Worm (Caenorhabditis elegans) whole organism, L4/young adult: ENCODE results near the gene Y39A1A.18.

Source experiments
- W03F9.2 ChIP-seq: fragments of 150-350 bp; optimal IDR thresholded peaks from 2 replicates; lab custom pipeline; 2014; ENCODE audit warnings: missing biosample characterization, missing genetic modification characterization
- dao-5 ChIP-seq: sonication (generic microtip); optimal IDR thresholded peaks from 2 replicates; lab custom pipeline; 2016; ENCODE audit warnings: missing genotype, missing genetic modification characterization, moderate library complexity, missing compliant biosample characterization
- him-1 ChIP-seq: sonication (generic microtip); optimal IDR thresholded peaks from 2 replicates; lab custom pipeline; 2016; ENCODE audit warnings: missing genotype, missing genetic modification reagents, missing genetic modification characterization, missing compliant biosample characterization

The Y39A1A.18 gene

DNA sequence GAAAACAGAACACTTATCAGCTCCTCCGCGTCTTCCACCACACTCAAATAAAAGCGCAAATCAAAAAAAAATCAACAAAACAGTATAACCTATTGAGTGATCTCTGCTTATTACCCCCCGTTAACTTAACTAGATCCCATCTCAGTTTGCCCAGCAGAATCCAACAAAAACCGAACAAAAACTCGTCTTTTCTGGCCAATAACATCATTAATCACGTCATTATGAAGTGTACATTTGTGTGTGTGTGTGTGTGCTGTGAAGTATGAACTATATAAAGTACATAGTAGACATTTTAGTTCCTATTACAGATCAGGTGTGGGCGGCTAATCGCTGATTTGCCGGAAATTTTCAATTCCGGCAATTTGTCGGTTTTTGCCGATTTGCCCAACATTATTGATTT lies 23.8 kb upstream of the Y39A1A.18 start:
- TF ChIP-seq him-1 (no peak), W03F9.2 (tag; lab: Kevin White, UChicago) (no peak), dao-5 (tag; lab: Kevin White, UChicago) (no peak)

DNA sequence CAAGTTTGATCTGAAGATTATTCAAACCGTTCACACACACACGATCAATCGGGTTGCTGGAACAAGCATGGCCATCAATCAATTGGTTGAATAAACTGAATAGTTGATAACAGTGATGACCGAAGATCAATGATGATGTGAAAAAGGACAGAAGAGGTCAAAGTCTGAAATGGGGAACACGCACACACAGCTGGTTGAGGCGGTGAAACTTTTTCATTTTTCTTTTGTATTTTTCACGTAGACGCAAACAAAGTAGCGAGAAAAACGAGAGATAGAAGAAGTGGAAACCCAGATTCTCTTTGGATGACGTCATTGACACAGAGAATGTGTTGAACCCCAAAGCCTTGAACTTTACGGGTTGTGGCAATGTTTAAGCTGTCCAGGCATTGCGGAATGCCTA lies 23.2 kb upstream of the Y39A1A.18 start:
- no peak for TF ChIP-seq dao-5 (tag; lab: Kevin White, UChicago)
- TF ChIP-seq him-1 = no peak

DNA sequence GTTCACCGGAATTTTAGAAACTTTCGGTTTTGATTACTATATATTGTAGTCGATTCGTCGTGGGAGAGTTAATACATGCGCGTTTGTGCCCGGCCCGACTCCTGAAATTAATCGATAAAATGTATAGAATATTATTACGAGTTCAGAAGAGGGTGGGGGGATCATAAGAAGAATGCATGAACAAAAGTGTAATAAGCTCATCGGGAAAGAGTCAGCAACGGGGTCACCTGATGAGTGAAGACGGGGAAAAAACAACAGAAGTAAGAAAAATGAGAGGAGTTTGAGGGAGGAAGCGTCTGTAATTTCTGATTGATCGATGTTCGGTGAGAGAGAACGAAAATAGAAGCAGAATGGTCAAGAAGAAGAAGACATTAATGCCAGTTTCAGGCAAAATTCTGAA lies 21.8 kb upstream of the Y39A1A.18 start, which contains the start of gene W09D10.4:
Gene W09D10.4, minus strand, starts transcription at position 101 of the 400 bp plus-strand sequence.
- TF ChIP-seq dao-5 (tag; lab: Kevin White, UChicago) (no peak), W03F9.2 (tag; lab: Kevin White, UChicago) (no peak), him-1 (no peak)

DNA sequence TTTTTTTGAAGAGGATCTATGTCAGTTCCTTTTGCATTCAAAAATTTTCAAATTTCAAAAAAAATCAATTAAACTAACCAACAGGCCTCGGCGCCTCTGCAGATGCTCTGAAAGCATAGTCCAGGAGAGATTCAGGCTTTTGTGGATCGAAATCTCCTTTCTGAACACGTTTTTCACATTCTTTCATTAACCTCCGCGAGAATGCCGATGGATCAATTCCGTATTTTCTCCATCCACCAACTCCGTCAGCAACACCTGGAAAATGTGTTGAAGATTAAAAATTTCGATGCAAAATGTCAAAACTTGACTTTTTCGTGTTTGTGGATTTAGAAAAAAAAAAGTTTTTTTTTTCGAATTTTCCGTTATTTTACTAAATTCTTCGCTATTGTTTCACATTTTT lies 20.3 kb upstream of the Y39A1A.18 start:
- no peak for TF ChIP-seq W03F9.2 (tag; lab: Kevin White, UChicago)
- TF ChIP-seq dao-5 (tag; lab: Kevin White, UChicago) = no peak
- no peak for TF ChIP-seq him-1

DNA sequence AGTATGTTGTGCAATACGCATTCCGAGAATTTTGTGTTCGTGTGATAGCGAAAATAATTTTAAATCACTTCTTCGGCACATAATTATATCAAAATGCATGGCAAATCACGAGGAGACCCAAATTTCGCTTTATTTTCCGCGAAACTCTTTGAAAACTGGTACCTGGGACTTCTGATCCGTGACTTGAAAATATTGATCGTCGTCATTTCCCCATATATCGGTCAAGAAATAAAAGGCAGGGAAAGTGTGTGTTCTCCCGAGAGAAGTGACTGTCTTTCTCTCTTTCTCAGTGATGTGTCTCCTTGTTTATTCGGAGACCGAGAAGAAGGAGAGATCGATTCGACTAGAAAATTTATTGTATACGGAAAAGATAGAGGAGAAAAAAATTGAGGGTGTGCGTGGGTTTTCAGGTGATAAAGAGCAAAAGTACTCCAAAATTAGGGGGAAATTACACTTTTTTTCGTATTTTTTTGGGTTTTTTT lies 16.9 kb upstream of the Y39A1A.18 start, which contains the start of gene W09D10.5:
Gene W09D10.5, minus strand, starts transcription at position 345 of the 482 bp plus-strand sequence.
- TF ChIP-seq dao-5 (tag; lab: Kevin White, UChicago) (no peak), him-1 (no peak), W03F9.2 (tag; lab: Kevin White, UChicago) (no peak)

DNA sequence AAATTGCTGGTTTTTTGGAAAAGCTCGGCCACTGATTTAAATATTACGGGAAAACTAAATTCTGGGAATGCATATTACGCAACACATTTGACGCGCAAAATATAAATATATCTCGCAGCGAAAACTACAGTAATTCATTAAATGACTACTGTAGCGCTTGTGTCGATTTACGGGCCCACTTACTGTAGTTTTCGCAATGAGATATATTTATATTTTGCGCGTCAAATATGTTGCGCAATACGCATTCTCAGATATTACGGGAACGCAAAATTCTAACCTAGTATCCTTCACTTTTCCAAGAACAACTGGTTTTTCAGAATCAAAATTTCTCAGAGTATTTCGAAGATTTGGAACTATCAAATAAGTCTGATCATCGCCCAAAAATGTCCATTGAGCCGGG lies 15.4 kb upstream of the Y39A1A.18 start:
- TF ChIP-seq dao-5 (tag; lab: Kevin White, UChicago) = no peak
- no peak for TF ChIP-seq him-1
- no peak for TF ChIP-seq W03F9.2 (tag; lab: Kevin White, UChicago)

DNA sequence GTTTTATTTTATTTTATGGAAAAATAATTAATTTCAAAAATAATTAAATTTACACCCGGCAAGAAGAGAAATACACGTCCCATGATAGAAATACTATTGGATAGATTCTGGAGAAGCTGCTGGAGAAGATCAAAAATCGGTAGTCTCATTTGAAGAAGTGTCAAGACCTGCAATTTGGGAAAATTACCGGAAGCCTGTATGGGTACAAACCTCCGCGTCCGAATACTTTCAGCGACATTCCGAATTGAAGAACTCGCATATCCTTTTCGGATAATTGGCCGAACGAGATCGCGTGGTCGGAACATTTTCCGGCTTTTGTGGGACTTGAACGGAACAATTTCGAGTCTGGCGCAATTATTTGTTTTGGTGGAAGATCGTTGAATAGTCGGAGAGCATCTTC lies 14.2 kb upstream of the Y39A1A.18 start:
- TF ChIP-seq dao-5 (tag; lab: Kevin White, UChicago) (no peak), W03F9.2 (tag; lab: Kevin White, UChicago) (no peak), him-1 (no peak)

DNA sequence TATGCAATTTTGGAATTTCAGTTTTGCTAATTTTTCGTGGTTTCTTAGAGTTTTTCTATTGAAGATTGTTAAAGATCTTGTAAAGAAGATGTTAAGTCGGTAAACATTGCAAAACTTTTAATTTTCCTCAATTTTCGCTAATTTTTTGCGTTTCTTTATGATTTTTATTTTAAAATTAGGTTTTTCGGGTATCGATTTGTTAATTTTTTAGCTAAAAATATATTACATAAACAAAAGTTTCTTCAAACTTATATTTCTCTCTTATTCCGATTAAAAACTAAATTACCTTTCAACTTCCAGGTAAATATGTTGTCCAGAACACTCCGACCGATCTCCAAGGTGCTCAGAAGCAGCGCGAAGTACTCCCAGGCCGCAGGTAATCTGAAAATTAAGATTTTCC lies 13.2 kb upstream of the Y39A1A.18 start, which contains the start of gene mrpl-12:
Gene mrpl-12, plus strand, starts transcription at position 301 of the 400 bp plus-strand sequence.
- TF ChIP-seq dao-5 (tag; lab: Kevin White, UChicago) (no peak), W03F9.2 (tag; lab: Kevin White, UChicago) (no peak), him-1 (no peak)

DNA sequence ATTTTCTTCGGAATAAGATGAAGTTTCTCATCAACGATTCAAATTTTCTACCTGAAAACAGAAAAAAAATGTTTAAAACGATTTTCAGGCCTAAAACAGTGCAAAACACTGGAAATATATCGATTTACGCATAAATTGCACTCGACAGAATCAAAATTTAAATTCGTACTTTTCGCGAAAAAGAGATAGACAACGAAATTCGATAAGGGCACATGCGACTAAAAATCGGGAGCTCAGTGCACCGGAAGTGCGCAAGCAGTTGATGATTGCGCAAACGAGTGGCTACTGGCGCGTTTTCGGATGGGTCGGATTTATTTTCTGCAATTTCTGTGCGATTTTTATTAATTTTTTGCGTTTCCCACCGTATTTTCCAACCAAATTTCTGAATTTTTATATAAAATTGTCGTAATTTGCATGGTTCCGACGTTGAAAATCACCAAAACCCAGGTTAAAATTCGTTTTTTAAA lies 12.7 kb upstream of the Y39A1A.18 start, which contains the start of the genes Y39A1A.21 and Y39A1A.22:
Gene Y39A1A.21, minus strand, starts transcription at position 51 of the 467 bp plus-strand sequence.
Gene Y39A1A.22, minus strand, starts transcription at position 57 of the 467 bp plus-strand sequence.
- TF ChIP-seq dao-5 (tag; lab: Kevin White, UChicago) = no peak
- TF ChIP-seq W03F9.2 (tag; lab: Kevin White, UChicago) = peak; percentile 69
- TF ChIP-seq him-1 = peak; percentile 29

DNA sequence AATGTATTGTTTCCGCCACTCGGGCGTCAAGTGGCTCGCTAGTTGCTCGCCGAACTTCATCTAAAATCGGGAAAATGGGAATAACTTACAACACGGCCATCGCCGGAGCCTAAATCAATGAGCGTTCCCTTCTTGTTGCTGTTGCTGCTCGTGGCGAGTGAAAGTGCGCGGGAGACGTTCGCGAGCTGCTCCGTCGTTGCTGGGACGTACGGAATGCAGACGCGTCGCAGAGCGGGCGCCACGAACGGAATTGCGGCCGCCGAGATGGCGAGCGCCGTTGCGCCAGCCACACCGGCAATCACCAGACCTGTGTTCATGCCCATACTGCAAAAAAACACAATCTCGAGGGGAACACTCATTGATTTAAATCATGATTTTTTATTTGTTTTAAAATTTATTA lies 12.2 kb upstream of the Y39A1A.18 start:
- no peak for TF ChIP-seq W03F9.2 (tag; lab: Kevin White, UChicago)
- no peak for TF ChIP-seq dao-5 (tag; lab: Kevin White, UChicago)
- TF ChIP-seq him-1 = no peak

DNA sequence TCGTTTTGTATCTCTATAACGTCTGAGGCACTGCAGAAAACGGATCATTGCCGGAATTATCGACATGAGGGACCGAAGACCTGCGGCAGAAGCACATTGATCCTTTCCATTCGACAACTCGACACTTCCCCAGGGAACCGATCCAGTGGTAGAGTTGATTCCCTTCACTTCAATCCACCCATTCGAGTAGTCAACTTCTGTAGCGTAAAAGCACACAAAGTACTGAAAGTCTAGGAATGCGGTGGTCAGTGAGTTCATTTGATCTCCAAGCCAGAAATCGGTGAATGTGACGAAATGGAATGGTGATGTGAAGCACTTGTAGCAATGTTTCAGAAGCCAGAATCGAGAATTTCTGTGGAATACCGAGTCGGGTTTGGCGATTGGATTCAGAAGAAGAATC lies 10.2 kb upstream of the Y39A1A.18 start:
- no peak for TF ChIP-seq W03F9.2 (tag; lab: Kevin White, UChicago)
- no peak for TF ChIP-seq him-1
- TF ChIP-seq dao-5 (tag; lab: Kevin White, UChicago) = no peak

DNA sequence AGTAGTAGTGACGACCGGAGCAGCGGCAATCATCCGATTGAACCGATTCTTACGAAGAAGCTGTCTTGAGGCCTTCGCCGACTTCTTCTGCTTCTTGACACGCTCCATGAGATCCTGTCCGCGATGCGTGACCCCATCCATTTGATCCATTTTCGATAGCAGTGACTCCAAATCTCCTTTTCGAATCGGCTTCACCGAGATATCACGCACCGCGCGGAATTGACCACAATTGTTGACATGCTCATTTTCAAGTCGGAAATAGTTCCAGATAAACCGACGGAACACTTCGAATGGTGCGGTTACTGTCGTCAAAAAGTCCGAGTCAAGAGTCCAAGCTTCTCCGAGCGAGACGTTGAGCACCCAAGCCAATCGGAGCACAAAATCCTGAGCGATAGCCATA lies 9.5 kb upstream of the Y39A1A.18 start:
- TF ChIP-seq W03F9.2 (tag; lab: Kevin White, UChicago) = no peak
- no peak for TF ChIP-seq dao-5 (tag; lab: Kevin White, UChicago)
- no peak for TF ChIP-seq him-1

DNA sequence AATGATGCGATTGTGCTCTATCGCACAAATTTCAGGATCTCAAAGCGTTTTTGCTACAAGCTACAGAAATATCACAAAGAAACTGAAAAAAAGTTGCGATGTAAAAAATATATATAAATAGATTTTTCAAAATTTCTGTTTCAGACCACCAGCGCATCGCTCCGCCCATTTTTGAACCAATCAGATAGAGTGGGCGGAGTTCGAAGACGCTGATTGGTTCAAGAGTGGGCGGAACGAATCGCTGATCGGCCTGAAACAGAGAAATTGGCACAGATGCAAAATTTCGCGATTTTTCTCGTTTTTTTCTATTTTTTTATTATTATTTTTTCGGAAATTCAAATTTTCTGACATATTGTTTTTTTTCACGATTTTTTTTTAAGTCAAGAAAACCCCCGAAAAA lies 8.5 kb upstream of the Y39A1A.18 start:
- no peak for TF ChIP-seq dao-5 (tag; lab: Kevin White, UChicago)
- no peak for TF ChIP-seq him-1
- no peak for TF ChIP-seq W03F9.2 (tag; lab: Kevin White, UChicago)

DNA sequence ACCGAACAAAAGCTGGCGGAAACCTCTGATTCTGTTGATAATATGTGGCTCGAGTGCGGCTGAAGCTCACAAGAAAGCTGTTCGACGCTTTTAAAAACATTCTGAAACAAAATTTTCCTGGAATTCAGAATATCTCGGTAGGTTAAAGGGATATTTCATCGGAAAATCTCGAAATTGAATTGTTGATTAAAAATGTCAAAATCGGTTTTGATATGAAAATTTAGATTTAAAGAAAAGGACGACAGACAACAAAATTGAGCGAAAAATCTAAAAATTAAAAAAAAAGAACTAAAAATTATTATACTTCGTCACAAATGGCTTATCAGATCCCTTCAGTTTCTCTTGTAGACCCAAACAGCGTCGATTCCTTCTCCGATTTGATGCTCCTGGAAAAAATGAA lies 6.2 kb upstream of the Y39A1A.18 start, which contains the start of gene Y39A1A.20:
Gene Y39A1A.20, minus strand, starts transcription at position 101 of the 400 bp plus-strand sequence.
- TF ChIP-seq him-1 (no peak), dao-5 (tag; lab: Kevin White, UChicago) (no peak), W03F9.2 (tag; lab: Kevin White, UChicago) (no peak)

DNA sequence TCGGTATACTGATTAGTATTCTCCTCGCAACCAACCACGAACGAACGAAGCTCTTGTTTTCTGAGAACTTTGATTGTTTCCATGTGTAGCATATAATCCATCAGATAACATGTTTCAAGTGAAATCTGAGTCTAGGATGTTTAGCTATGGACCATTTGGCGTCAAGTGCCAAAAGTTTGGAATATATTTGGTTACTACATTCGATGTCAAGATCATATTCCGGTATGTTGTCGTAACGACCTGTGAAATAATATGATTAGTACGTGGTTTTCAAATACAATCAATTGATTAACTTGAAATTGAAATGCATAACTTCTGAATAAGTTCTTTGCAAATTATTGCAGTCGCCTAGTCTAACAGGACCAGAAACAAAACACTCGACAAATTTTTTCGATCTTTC lies 3.3 kb downstream of the Y39A1A.18 start, which contains the start of gene Y39A1A.17:
Gene Y39A1A.17, minus strand, starts transcription at position 101 of the 400 bp plus-strand sequence.
- TF ChIP-seq dao-5 (tag; lab: Kevin White, UChicago) = no peak
- TF ChIP-seq him-1 = no peak
- no peak for TF ChIP-seq W03F9.2 (tag; lab: Kevin White, UChicago)
